Fruit fly (Drosophila melanogaster): ENCODE data around the gene DIP1.
"Not testable (repeated sequence)": the region's sequence is repeated elsewhere in the genome, so short reads cannot be mapped to it uniquely, and the experiment has no call there.

dm6 chrX:21617517-21617916 is 12.4 kb downstream of the DIP1 start, which contains the start of gene CG32857:
- not testable (repeated sequence) for TF ChIP-seq CG11617 (GFP tag; optimal IDR thresholded peaks at IDR 0.05); kay (GFP tag; ENCODE audit: borderline replicate concordance); bab1 (GFP tag; optimal IDR thresholded peaks at IDR 0.05); Clk (GFP tag; optimal IDR thresholded peaks at IDR 0.05); CG7045 (GFP tag; optimal IDR thresholded peaks at IDR 0.05); CG14711 (tag; optimal IDR thresholded peaks at IDR 0.05); CG5204 (GFP tag; optimal IDR thresholded peaks at IDR 0.05); Hr96 (GFP tag; optimal IDR thresholded peaks at IDR 0.05); ovo (GFP tag; optimal IDR thresholded peaks at IDR 0.05); CG1620 (GFP tag; optimal IDR thresholded peaks at IDR 0.05)

Measured in whole organism, adult.